Worm (Caenorhabditis elegans) whole organism, L2 larva: Measurements from ENCODE around the gene ttm-1.

Experiments used
- C34F6.9 ChIP-seq: fragments of 150-350 bp; optimal IDR thresholded peaks from 2 replicates; lab custom pipeline; 2014; ENCODE audit warnings: missing biosample characterization, missing genetic modification characterization
- F13H6.1 ChIP-seq: sonication (generic microtip); optimal IDR thresholded peaks from 2 replicates; lab custom pipeline; 2016; ENCODE audit warnings: missing genetic modification characterization, missing compliant biosample characterization
- R02D3.7 ChIP-seq: fragments of 150-350 bp; optimal IDR thresholded peaks from 2 replicates; lab custom pipeline; 2014; ENCODE audit warnings: missing biosample characterization, missing genetic modification characterization
- Y55F3AM.14 ChIP-seq: fragments of 200-800 bp; sonication (Bioruptor generic); optimal IDR thresholded peaks from 2 replicates; lab custom pipeline; 2018; ENCODE audit warnings: mild to moderate bottlenecking, missing genetic modification characterization, missing compliant biosample characterization
- aly-2 ChIP-seq: fragments of 150-350 bp; optimal IDR thresholded peaks from 2 replicates; lab custom pipeline; 2014; ENCODE audit warnings: missing biosample characterization, missing genetic modification characterization
- blmp-1 ChIP-seq: sonication (generic microtip); optimal IDR thresholded peaks from 2 replicates; lab custom pipeline; 2017; ENCODE audit warnings: missing genetic modification characterization, mild to moderate bottlenecking, missing compliant biosample characterization, antibody characterized with exemption, moderate library complexity; ENCODE audit not compliant: insufficient read depth
- ceh-16 ChIP-seq: fragments of 150-350 bp; optimal IDR thresholded peaks from 2 replicates; lab custom pipeline; 2014; ENCODE audit warnings: missing biosample characterization, missing genetic modification characterization
- ceh-82 ChIP-seq: fragments of 150-350 bp; optimal IDR thresholded peaks from 2 replicates; lab custom pipeline; 2014; ENCODE audit warnings: missing biosample characterization, missing genetic modification characterization
- crh-2 ChIP-seq: sonication (generic microtip); optimal IDR thresholded peaks from 2 replicates; lab custom pipeline; 2017; ENCODE audit warnings: missing biosample characterization, missing genetic modification characterization
- egl-27 ChIP-seq: sonication (generic microtip); optimal IDR thresholded peaks from 3 replicates; lab custom pipeline; 2017; ENCODE audit warnings: missing biosample characterization, missing genetic modification reagents, missing genetic modification characterization
- elt-1 ChIP-seq: fragments of 150-350 bp; optimal IDR thresholded peaks from 2 replicates; lab custom pipeline; 2014; ENCODE audit warnings: missing biosample characterization, missing genetic modification characterization
- elt-3 ChIP-seq: sonication (generic microtip); optimal IDR thresholded peaks from 2 replicates; lab custom pipeline; 2017; ENCODE audit warnings: missing biosample characterization, missing genetic modification characterization
- fos-1 ChIP-seq: fragments of 150-350 bp; optimal IDR thresholded peaks from 2 replicates; lab custom pipeline; 2014; ENCODE audit warnings: missing biosample characterization, missing genetic modification characterization
- gmeb-1 ChIP-seq: fragments of 150-350 bp; optimal IDR thresholded peaks from 2 replicates; lab custom pipeline; 2014; ENCODE audit warnings: missing biosample characterization, missing genetic modification characterization
- lin-13 ChIP-seq: fragments of 150-350 bp; optimal IDR thresholded peaks from 2 replicates; lab custom pipeline; 2014; ENCODE audit warnings: missing biosample characterization, missing genetic modification reagents, missing genetic modification characterization
- lin-39 ChIP-seq: fragments of 150-350 bp; optimal IDR thresholded peaks from 2 replicates; lab custom pipeline; 2014; ENCODE audit warnings: missing biosample characterization, missing genetic modification reagents, missing genetic modification characterization
- lsy-2 ChIP-seq, 2 experiments: fragments of 150-350 bp in 1 of 2; sonication (generic microtip) in 1 of 2; optimal IDR thresholded peaks; 2 replicates each; lab custom pipeline; 2014 to 2017; ENCODE audit warnings: missing biosample characterization in 2 of 2, missing genetic modification characterization in 2 of 2
- mab-5 ChIP-seq: fragments of 150-350 bp; optimal IDR thresholded peaks from 2 replicates; lab custom pipeline; 2014; ENCODE audit warnings: missing biosample characterization, missing genetic modification characterization
- mbf-1 ChIP-seq: sonication (generic microtip); optimal IDR thresholded peaks from 2 replicates; lab custom pipeline; 2017; ENCODE audit warnings: missing biosample characterization, missing genetic modification characterization
- mdl-1 ChIP-seq, 2 experiments: fragments of 150-350 bp in 1 of 2; sonication (generic microtip) in 1 of 2; optimal IDR thresholded peaks; 2 replicates each; lab custom pipeline; 2017; ENCODE audit warnings: missing biosample characterization in 2 of 2, missing genetic modification characterization in 2 of 2
- nhr-11 ChIP-seq: fragments of 150-350 bp; optimal IDR thresholded peaks from 2 replicates; lab custom pipeline; 2014; ENCODE audit warnings: missing biosample characterization, missing genetic modification characterization
- nhr-12 ChIP-seq: fragments of 150-350 bp; optimal IDR thresholded peaks from 2 replicates; lab custom pipeline; 2014; ENCODE audit warnings: missing biosample characterization, missing genetic modification characterization
- nhr-129 ChIP-seq: fragments of 150-350 bp; optimal IDR thresholded peaks from 2 replicates; lab custom pipeline; 2014; ENCODE audit warnings: missing biosample characterization, missing genetic modification characterization
- nhr-21 ChIP-seq: fragments of 150-350 bp; optimal IDR thresholded peaks from 2 replicates; lab custom pipeline; 2014; ENCODE audit warnings: missing biosample characterization, missing genetic modification characterization
- nhr-23 ChIP-seq: fragments of 150-350 bp; optimal IDR thresholded peaks from 2 replicates; lab custom pipeline; 2014; ENCODE audit warnings: missing biosample characterization, missing genetic modification reagents, missing genetic modification characterization
- nhr-25 ChIP-seq: fragments of 150-350 bp; sonication (generic microtip); optimal IDR thresholded peaks from 3 replicates; lab custom pipeline; 2014; ENCODE audit warnings: missing biosample characterization, missing genetic modification characterization
- nhr-6 ChIP-seq: fragments of 150-350 bp; optimal IDR thresholded peaks from 2 replicates; lab custom pipeline; 2014; ENCODE audit warnings: missing biosample characterization, missing genetic modification characterization
- nhr-77 ChIP-seq: fragments of 150-350 bp; optimal IDR thresholded peaks from 2 replicates; lab custom pipeline; 2014; ENCODE audit warnings: missing biosample characterization, missing genetic modification characterization
- peb-1 ChIP-seq: fragments of 150-350 bp; optimal IDR thresholded peaks from 2 replicates; lab custom pipeline; 2014; ENCODE audit warnings: missing biosample characterization, missing genetic modification characterization
- sem-4 ChIP-seq: fragments of 150-350 bp; optimal IDR thresholded peaks from 2 replicates; lab custom pipeline; 2014; ENCODE audit warnings: missing biosample characterization, missing genetic modification reagents, missing genetic modification characterization
- skn-1 ChIP-seq: sonication (generic microtip); optimal IDR thresholded peaks from 2 replicates; lab custom pipeline; 2017; ENCODE audit warnings: missing biosample characterization, missing genetic modification characterization
- sma-3 ChIP-seq: sonication (generic microtip); optimal IDR thresholded peaks from 2 replicates; lab custom pipeline; 2016; ENCODE audit warnings: missing genetic modification reagents, missing genetic modification characterization, missing compliant biosample characterization
- sma-9 ChIP-seq, 2 experiments: fragments of 150-350 bp in 1 of 2; sonication (generic microtip) in 1 of 2; optimal IDR thresholded peaks; 2 replicates each; lab custom pipeline; 2014 to 2016; ENCODE audit warnings: missing genetic modification characterization in 2 of 2, mild to moderate bottlenecking in 1 of 2, missing biosample characterization in 1 of 2, missing compliant biosample characterization in 1 of 2, missing genetic modification reagents in 1 of 2, moderate library complexity in 1 of 2
- snpc-4 ChIP-seq: fragments of 150-350 bp; optimal IDR thresholded peaks from 2 replicates; lab custom pipeline; 2014; ENCODE audit warnings: missing biosample characterization, missing genetic modification characterization
- unc-39 ChIP-seq: fragments of 150-350 bp; optimal IDR thresholded peaks from 2 replicates; lab custom pipeline; 2014; ENCODE audit warnings: missing biosample characterization, missing genetic modification characterization
- unc-55 ChIP-seq: fragments of 150-350 bp; sonication (generic microtip); optimal IDR thresholded peaks from 3 replicates; lab custom pipeline; 2014; ENCODE audit warnings: missing biosample characterization, missing genetic modification reagents, missing genetic modification characterization
- unc-62 ChIP-seq: fragments of 150-350 bp; optimal IDR thresholded peaks from 2 replicates; lab custom pipeline; 2014; ENCODE audit warnings: missing biosample characterization, missing genetic modification reagents, missing genetic modification characterization
- zag-1 ChIP-seq: fragments of 150-350 bp; optimal IDR thresholded peaks from 2 replicates; lab custom pipeline; 2014; ENCODE audit warnings: missing biosample characterization, missing genetic modification characterization
- ztf-11 ChIP-seq: sonication (generic microtip); optimal IDR thresholded peaks from 2 replicates; lab custom pipeline; 2017; ENCODE audit warnings: missing biosample characterization, missing genetic modification characterization
- ztf-4 ChIP-seq: fragments of 150-350 bp; optimal IDR thresholded peaks from 2 replicates; lab custom pipeline; 2014; ENCODE audit warnings: missing biosample characterization, missing genetic modification characterization

Gene ttm-1

ce11 chrIII:13011927-13012326 lies 45.1 kb upstream of the ttm-1 start:
- TF ChIP-seq sma-9 (GFP tag; optimal IDR thresholded peaks at IDR 0.05; lab: Kevin White, UChicago) (peak; percentile 31), sma-9 (tag; optimal IDR thresholded peaks at IDR 0.05; lab: Kevin White, UChicago) (no peak), fos-1 (peak; percentile 23), ztf-4 (no peak), nhr-25 (tag; lab: Kevin White, UChicago) (peak; percentile 9), ztf-11 (tag; lab: Kevin White, UChicago) (no peak), nhr-129 (tag; lab: Kevin White, UChicago) (peak; percentile 58), sma-3 (GFP tag; lab: Kevin White, UChicago) (peak; percentile 44), Y55F3AM.14 (GFP tag; lab: Kevin White, UChicago) (no peak), ceh-16 (peak; percentile 6)

ce11 chrIII:13005161-13005560 lies 38.4 kb upstream of the ttm-1 start, which contains the start of gene snf-7:
snf-7 (plus strand) TSS chrIII:13005461.
- TF ChIP-seq nhr-21 (tag; lab: Kevin White, UChicago) (no peak), skn-1 (tag; lab: Kevin White, UChicago) (no peak), peb-1 (tag; lab: Kevin White, UChicago) (no peak), R02D3.7 (tag; lab: Kevin White, UChicago) (no peak), nhr-77 (no peak), nhr-6 (tag; lab: Kevin White, UChicago) (no peak), egl-27 (no peak), mbf-1 (tag; lab: Kevin White, UChicago) (no peak), mab-5 (tag; lab: Kevin White, UChicago) (no peak), nhr-23 (tag; lab: Kevin White, UChicago) (no peak), lin-13 (GFP tag; lab: Kevin White, UChicago) (no peak), ceh-82 (tag; lab: Kevin White, UChicago) (no peak), fos-1 (no peak), nhr-25 (tag; lab: Kevin White, UChicago) (no peak), sem-4 (tag; lab: Kevin White, UChicago) (no peak), elt-1 (tag; lab: Kevin White, UChicago) (no peak)
- TF ChIP-seq, all 48 proteins: peak for 0

DNA sequence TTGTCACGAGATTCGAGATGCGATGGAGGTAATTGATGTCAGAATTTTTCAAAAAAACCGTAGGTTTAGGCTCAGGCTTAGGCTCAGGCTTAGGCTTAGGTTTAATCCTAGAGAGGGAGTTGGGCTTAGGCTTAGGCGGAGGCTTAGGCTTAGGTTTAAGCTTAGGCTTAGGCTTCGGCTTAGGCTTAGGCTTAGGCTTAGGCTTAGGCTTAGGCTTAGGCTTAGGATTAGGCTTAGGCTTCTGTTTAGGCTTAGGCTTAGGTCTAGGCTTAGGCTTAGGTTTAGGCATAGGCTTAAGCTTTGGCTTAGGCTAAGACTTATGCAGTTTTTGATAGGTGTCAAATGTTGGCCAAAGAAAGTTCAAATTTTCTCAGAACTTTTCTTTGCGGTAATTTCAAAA lies 37.5 kb upstream of the ttm-1 start:
- TF ChIP-seq ztf-4 (no peak), aly-2 (no peak), nhr-25 (tag; lab: Kevin White, UChicago) (no peak)
- TF ChIP-seq, all 48 proteins: peak for 0

DNA sequence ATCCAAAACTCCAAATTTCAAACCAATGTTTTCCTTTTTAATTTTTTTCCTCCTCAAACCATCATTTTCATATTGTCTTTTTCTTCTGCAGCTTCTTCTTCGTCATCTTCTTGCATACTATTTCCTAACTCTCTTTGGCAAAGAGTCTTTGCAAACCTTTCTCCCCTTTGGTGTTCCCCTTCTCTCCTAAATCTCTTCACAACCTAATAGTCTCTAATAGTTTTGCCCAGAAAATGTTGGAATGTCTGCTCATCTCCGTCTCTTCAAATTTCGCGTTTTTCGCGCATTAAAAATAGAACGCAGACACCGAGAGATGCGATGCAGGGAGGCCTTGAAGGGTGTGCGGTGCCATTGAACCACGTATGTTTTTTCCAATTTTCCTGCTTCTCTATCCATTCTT lies 35.3 kb upstream of the ttm-1 start, which contains the start of gene ZK1010.10:
ZK1010.10 (plus strand) TSS at position 286 of the 400 bp plus-strand sequence.
- TF ChIP-seq sma-9 (GFP tag; optimal IDR thresholded peaks at IDR 0.05; lab: Kevin White, UChicago) (no peak), sma-9 (tag; optimal IDR thresholded peaks at IDR 0.05; lab: Kevin White, UChicago) (no peak), nhr-129 (tag; lab: Kevin White, UChicago) (peak; percentile 46), fos-1 (peak; percentile 55), nhr-11 (no peak), nhr-12 (tag; lab: Kevin White, UChicago) (no peak), mdl-1 (tag; optimal IDR thresholded peaks at IDR 0.05; lab: Kevin White, UChicago) (no peak), F13H6.1 (peak; percentile 30), sem-4 (tag; lab: Kevin White, UChicago) (peak; percentile 55), Y55F3AM.14 (GFP tag; lab: Kevin White, UChicago) (no peak), unc-62 (GFP tag; lab: Kevin White, UChicago) (no peak), unc-55 (GFP tag; lab: Kevin White, UChicago) (peak; percentile 90), mab-5 (tag; lab: Kevin White, UChicago) (peak; percentile 12), crh-2 (tag; lab: Kevin White, UChicago) (peak; percentile 71), C34F6.9 (tag; lab: Kevin White, UChicago) (peak; percentile 69), nhr-21 (tag; lab: Kevin White, UChicago) (no peak), aly-2 (no peak), nhr-23 (tag; lab: Kevin White, UChicago) (no peak), gmeb-1 (tag; lab: Kevin White, UChicago) (peak; percentile 14), ceh-16 (no peak), lin-39 (tag; lab: Kevin White, UChicago) (no peak), nhr-25 (tag; lab: Kevin White, UChicago) (no peak), lsy-2 (tag; optimal IDR thresholded peaks at IDR 0.05; lab: Kevin White, UChicago) (peak in 1 of 2 experiments; percentile 70), nhr-77 (no peak), elt-3 (tag; lab: Kevin White, UChicago) (no peak), egl-27 (peak; percentile 18), zag-1 (tag; lab: Kevin White, UChicago) (peak; percentile 7), unc-39 (tag; lab: Kevin White, UChicago) (no peak), R02D3.7 (tag; lab: Kevin White, UChicago) (no peak), blmp-1 (tag; lab: Kevin White, UChicago) (no peak), ceh-82 (tag; lab: Kevin White, UChicago) (no peak), snpc-4 (no peak)
